Worm (Caenorhabditis elegans) whole organism, L4 larva: ENCODE measurements around the gene eat-4.

Source experiments
- D1046.2 ChIP-seq: fragments of 200-800 bp; sonication (Bioruptor generic); IDR thresholded peaks from 2 replicates; pipeline ENCODE4 v1.3.6; 2022; ENCODE audit warnings: missing genetic modification characterization, missing compliant biosample characterization
- F10B5.3 ChIP-seq: sonication (generic microtip); optimal IDR thresholded peaks from 2 replicates; lab custom pipeline; 2016; ENCODE audit warnings: mild to moderate bottlenecking, missing genetic modification characterization, missing compliant biosample characterization
- F44E2.7 ChIP-seq: fragments of 200-800 bp; sonication (Bioruptor generic); IDR thresholded peaks from 2 replicates; pipeline ENCODE4 v2.1.2; 2022; ENCODE audit warnings: missing genetic modification characterization, missing compliant biosample characterization
- Y105C5A.15 ChIP-seq: fragments of 200-800 bp; sonication (Bioruptor generic); IDR thresholded peaks from 2 replicates; pipeline ENCODE4 v1.3.6; 2022; ENCODE audit warnings: missing genetic modification characterization, missing compliant biosample characterization
- Y48G9A.11 ChIP-seq: fragments of 200-800 bp; sonication (Bioruptor generic); IDR thresholded peaks from 2 replicates; pipeline ENCODE4 v1.3.6; 2022; ENCODE audit warnings: missing genetic modification reagents, missing genetic modification characterization, missing compliant biosample characterization
- aha-1 ChIP-seq: fragments of 150-350 bp; peaks from one replicate; lab custom pipeline; 2014; ENCODE audit warnings: missing biosample characterization, missing genetic modification characterization
- aly-2 ChIP-seq: sonication (generic microtip); optimal IDR thresholded peaks from 2 replicates; lab custom pipeline; 2018; ENCODE audit warnings: missing biosample characterization, missing genetic modification characterization
- ceh-32 ChIP-seq: sonication (generic microtip); optimal IDR thresholded peaks from 2 replicates; lab custom pipeline; 2016; ENCODE audit warnings: mild to moderate bottlenecking, missing genetic modification characterization, missing compliant biosample characterization; ENCODE audit not compliant: poor library complexity
- daf-16 ChIP-seq, 3 experiments: sonication (generic microtip); optimal IDR thresholded peaks; 2 replicates each; lab custom pipeline; 2016 to 2017; ENCODE audit warnings: missing genetic modification characterization in 3 of 3, missing genetic modification reagents in 3 of 3, mild to moderate bottlenecking in 2 of 3, missing compliant biosample characterization in 2 of 3, missing biosample characterization in 1 of 3, moderate library complexity in 1 of 3
- egl-27 ChIP-seq: sonication (generic microtip); optimal IDR thresholded peaks from 3 replicates; lab custom pipeline; 2017; ENCODE audit warnings: missing biosample characterization, missing genetic modification reagents, missing genetic modification characterization
- gei-8 ChIP-seq: fragments of 200-800 bp; sonication (Bioruptor generic); optimal IDR thresholded peaks from 2 replicates; lab custom pipeline; 2018; ENCODE audit warnings: mild to moderate bottlenecking, missing genetic modification characterization, missing compliant biosample characterization
- hlh-11 ChIP-seq: fragments of 200-800 bp; sonication (Bioruptor generic); optimal IDR thresholded peaks from 2 replicates; lab custom pipeline; 2018; ENCODE audit warnings: mild to moderate bottlenecking, missing genetic modification characterization, missing compliant biosample characterization
- hlh-30 ChIP-seq: sonication (generic microtip); optimal IDR thresholded peaks from 2 replicates; lab custom pipeline; 2017; ENCODE audit warnings: antibody characterized with exemption, mild to moderate bottlenecking, missing genetic modification characterization, missing compliant biosample characterization; ENCODE audit not compliant: insufficient read depth
- hmg-1.1 ChIP-seq: fragments of 200-800 bp; sonication (Bioruptor generic); IDR thresholded peaks from 2 replicates; pipeline ENCODE4 v1.3.6; 2022; ENCODE audit warnings: missing genetic modification reagents, missing genetic modification characterization, missing compliant biosample characterization
- jun-1 ChIP-seq: fragments of 150-350 bp; optimal IDR thresholded peaks from 2 replicates; lab custom pipeline; 2014; ENCODE audit warnings: missing biosample characterization, missing genetic modification reagents, missing genetic modification characterization
- lin-29 ChIP-seq: fragments of 200-800 bp; sonication (Bioruptor generic); IDR thresholded peaks from 2 replicates; pipeline ENCODE4 v1.3.6; 2022; ENCODE audit warnings: missing genetic modification reagents, missing genetic modification characterization, missing compliant biosample characterization
- madf-5 ChIP-seq, 2 experiments: fragments of 200-800 bp; sonication (Bioruptor generic); IDR thresholded peaks; 2 replicates each; pipeline ENCODE4 v1.3.6; 2022; ENCODE audit warnings: missing compliant biosample characterization in 2 of 2, missing genetic modification characterization in 2 of 2
- mes-2 ChIP-seq: sonication (generic microtip); optimal IDR thresholded peaks from 2 replicates; lab custom pipeline; 2016; ENCODE audit warnings: missing genotype, mild to moderate bottlenecking, missing genetic modification characterization, missing compliant biosample characterization; ENCODE audit not compliant: poor library complexity, severe bottlenecking
- pha-4 ChIP-seq, 2 experiments: fragments of 150-350 bp in 1 of 2; fragments of 200-800 bp in 1 of 2; sonication (Bioruptor generic) in 1 of 2; IDR thresholded peaks in 1 of 2; optimal IDR thresholded peaks in 1 of 2; 2 replicates each; pipeline versions ENCODE4 v1.3.6 to Lab custom; 2014 to 2022; ENCODE audit warnings: missing genetic modification characterization in 2 of 2, missing genetic modification reagents in 2 of 2, missing biosample characterization in 1 of 2, missing compliant biosample characterization in 1 of 2
- rbr-2 ChIP-seq: sonication (generic microtip); optimal IDR thresholded peaks from 2 replicates; lab custom pipeline; 2016; ENCODE audit warnings: missing genotype, missing genetic modification characterization, missing compliant biosample characterization
- snpc-1.2 ChIP-seq: fragments of 200-800 bp; sonication (Bioruptor generic); IDR thresholded peaks from 2 replicates; pipeline ENCODE4 v1.3.6; 2022; ENCODE audit warnings: missing genetic modification reagents, missing genetic modification characterization, missing compliant biosample characterization
- tag-97 ChIP-seq: fragments of 200-800 bp; sonication (Bioruptor generic); IDR thresholded peaks from 2 replicates; pipeline ENCODE4 v1.3.6; 2022; ENCODE audit warnings: missing genetic modification characterization, missing compliant biosample characterization
- unc-62 ChIP-seq, 3 experiments: fragments of 150-350 bp in 1 of 3; sonication (generic microtip); optimal IDR thresholded peaks in 2 of 3; peaks in 1 of 3; 1 replicate in 1 of 3; 2 replicates in 2 of 3; lab custom pipeline; 2014 to 2017; ENCODE audit warnings: missing biosample characterization in 3 of 3, missing genetic modification characterization in 3 of 3, missing genetic modification reagents in 3 of 3, missing genotype in 1 of 3
- zfp-3 ChIP-seq: fragments of 200-800 bp; sonication (Bioruptor generic); conservative IDR thresholded peaks from 2 replicates; pipeline ENCODE4 v1.3.6; 2022; ENCODE audit warnings: missing genetic modification reagents, missing genetic modification characterization, missing compliant biosample characterization
- ztf-11 ChIP-seq: fragments of 150-350 bp; optimal IDR thresholded peaks from 2 replicates; lab custom pipeline; 2014; ENCODE audit warnings: missing biosample characterization, missing genetic modification characterization

Gene eat-4

ce11 chrIII:9112479-9112878 is 24.2 kb upstream of the eat-4 start (continued):
- TF ChIP-seq unc-62 (GFP tag; optimal IDR thresholded peaks at IDR 0.05 in 1 of 2; lab: Kevin White, UChicago) (no peak), unc-62 (tag; optimal IDR thresholded peaks at IDR 0.05; lab: Kevin White, UChicago) (no peak)

- TF ChIP-seq tag-97 (GFP tag; lab: Robert Waterston, UW) (no peak), aha-1 (tag; lab: Kevin White, UChicago) (peak; percentile 97)
- TF ChIP-seq, all 104 proteins: peak for 1
Observed at ce11 chrIII:9114076-9114475, 22.6 kb upstream of the eat-4 start.

DNA sequence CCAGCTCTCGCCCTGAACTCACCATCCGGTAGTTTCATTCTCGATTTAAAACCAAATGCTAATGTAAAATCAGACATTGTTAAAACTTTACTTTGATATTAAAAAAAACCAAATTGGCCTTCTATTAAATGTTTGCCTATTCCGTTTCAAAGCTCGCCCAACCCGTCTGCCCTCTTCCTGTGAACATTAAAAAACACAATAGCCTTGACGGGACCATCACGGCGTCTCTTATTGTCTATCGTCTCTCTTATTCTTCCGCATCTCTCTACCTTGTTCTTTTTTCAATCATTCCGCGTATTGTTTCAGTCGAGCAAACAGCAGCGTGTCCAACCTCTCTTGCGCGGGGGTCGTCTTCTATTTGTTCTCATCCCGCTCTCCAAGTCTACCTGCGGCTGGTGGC is 22.0 kb upstream of the eat-4 start, which contains the start of gene ZK512.1:
Gene ZK512.1, plus strand, starts transcription at position 301 of the 400 bp plus-strand sequence.
- no peak for TF ChIP-seq mes-2 (tag; lab: Kevin White, UChicago)
- TF ChIP-seq egl-27 (tag; lab: Kevin White, UChicago), result no peak
- TF ChIP-seq madf-5 (GFP tag; IDR thresholded peaks at IDR 0.05; lab: Robert Waterston, UW), result no peak
- no peak for TF ChIP-seq gei-8 (GFP tag; lab: Kevin White, UChicago)
- no peak for TF ChIP-seq lin-29 (GFP tag; lab: Robert Waterston, UW)
- no peak for TF ChIP-seq snpc-1.2 (GFP tag; lab: Robert Waterston, UW)
- no peak for TF ChIP-seq hmg-1.1 (GFP tag; lab: Robert Waterston, UW)
- no peak for TF ChIP-seq ceh-32 (tag; lab: Kevin White, UChicago)
- no peak for TF ChIP-seq zfp-3 (GFP tag; lab: Robert Waterston, UW)
- TF ChIP-seq F44E2.7 (GFP tag; lab: Robert Waterston, UW), result no peak
- TF ChIP-seq pha-4 (GFP tag; IDR thresholded peaks at IDR 0.05; lab: Robert Waterston, UW), result no peak
- TF ChIP-seq pha-4 (tag; optimal IDR thresholded peaks at IDR 0.05; lab: Kevin White, UChicago), result no peak
- TF ChIP-seq Y105C5A.15 (GFP tag; lab: Robert Waterston, UW), result no peak
- no peak for TF ChIP-seq aly-2
- TF ChIP-seq ztf-11 (tag; lab: Kevin White, UChicago), result no peak
- no peak for TF ChIP-seq hlh-30 (tag; lab: Kevin White, UChicago)
- TF ChIP-seq F10B5.3 (tag; lab: Kevin White, UChicago), result no peak
- no peak for TF ChIP-seq Y48G9A.11 (GFP tag; lab: Robert Waterston, UW)
- TF ChIP-seq rbr-2 (tag; lab: Kevin White, UChicago), result no peak

ce11 chrIII:9115745-9116144 is 20.9 kb upstream of the eat-4 start:
- TF ChIP-seq aha-1 (tag; lab: Kevin White, UChicago) (peak; percentile 52), D1046.2 (GFP tag; lab: Robert Waterston, UW) (no peak), unc-62 (GFP tag; optimal IDR thresholded peaks at IDR 0.05 in 1 of 2; lab: Kevin White, UChicago) (peak in 1 of 2 experiments; percentile 77), unc-62 (tag; optimal IDR thresholded peaks at IDR 0.05; lab: Kevin White, UChicago) (no peak), hlh-11 (tag; lab: Kevin White, UChicago) (no peak)

DNA sequence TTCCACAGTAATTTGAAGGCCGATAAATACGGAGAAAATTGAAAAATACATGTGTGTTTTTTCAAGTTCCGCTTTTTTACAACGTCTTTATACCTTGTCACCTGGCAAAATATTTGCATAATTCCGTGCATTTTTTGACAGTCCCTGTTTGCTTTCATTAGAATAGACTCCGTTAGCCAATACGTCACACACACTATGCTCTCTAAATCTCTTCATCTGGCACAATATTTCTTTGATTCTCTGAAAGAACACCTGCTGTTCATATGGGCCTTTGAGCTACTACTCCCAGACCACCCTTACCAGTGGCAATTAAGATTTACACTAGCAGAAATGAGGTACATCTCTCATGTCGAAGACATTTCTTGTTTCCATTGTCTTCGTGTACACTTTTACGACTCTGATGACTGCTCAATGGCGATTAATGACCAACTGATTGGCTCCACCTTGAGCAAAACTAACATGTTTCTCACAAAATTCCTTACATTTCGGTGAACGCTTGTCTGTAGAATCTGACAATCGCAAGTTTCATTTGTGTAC is 18.3 kb upstream of the eat-4 start, which contains the start of gene grl-11:
Gene grl-11, minus strand, starts transcription at position 51 of the 537 bp plus-strand sequence.
- TF ChIP-seq daf-16 (GFP tag; optimal IDR thresholded peaks at IDR 0.05; lab: Kevin White, UChicago), result no peak
- no peak for TF ChIP-seq daf-16 (tag; optimal IDR thresholded peaks at IDR 0.05; lab: Kevin White, UChicago)
- peak in 1 of 2 experiments; percentile 81 for TF ChIP-seq unc-62 (GFP tag; optimal IDR thresholded peaks at IDR 0.05 in 1 of 2; lab: Kevin White, UChicago)
- TF ChIP-seq unc-62 (tag; optimal IDR thresholded peaks at IDR 0.05; lab: Kevin White, UChicago), result no peak

ce11 chrIII:9118921-9119606 is 17.6 kb upstream of the eat-4 start, which contains the start of gene ced-11:
ced-11 (plus strand) TSS chrIII:9119556.
- TF ChIP-seq unc-62 (GFP tag; optimal IDR thresholded peaks at IDR 0.05 in 1 of 2; lab: Kevin White, UChicago) (peak in 1 of 2 experiments; percentile 17), unc-62 (tag; optimal IDR thresholded peaks at IDR 0.05; lab: Kevin White, UChicago) (no peak), jun-1 (tag; lab: Kevin White, UChicago) (no peak)
